Worm (Caenorhabditis elegans) whole organism, dauer: ENCODE data around the gene rde-11.

Source experiments
- unc-62 ChIP-seq: sonication (generic microtip); optimal IDR thresholded peaks from 2 replicates; lab custom pipeline; 2017; ENCODE audit warnings: missing biosample characterization, missing genetic modification reagents, missing genetic modification characterization

Gene rde-11

DNA sequence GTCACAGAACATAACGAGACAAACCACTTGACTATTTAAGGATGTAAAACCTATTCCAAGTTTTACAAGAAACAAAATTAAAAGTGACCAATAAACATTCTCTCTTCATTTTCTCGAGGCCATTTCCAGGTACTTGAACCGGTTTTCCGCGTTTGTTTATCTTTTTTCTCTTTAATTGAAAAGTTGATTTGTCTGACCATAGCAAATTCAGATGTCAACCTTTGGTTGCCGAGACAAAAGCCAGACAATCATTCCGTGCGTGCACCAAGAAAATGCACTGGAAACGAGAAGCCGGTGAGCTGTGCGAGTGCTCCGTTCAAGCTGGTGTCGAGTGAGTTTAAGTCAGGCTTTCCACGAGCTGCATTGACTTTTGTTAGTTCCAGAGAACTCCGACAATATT lies 22.9 kb upstream of the rde-11 start:
- TF ChIP-seq unc-62 = no peak

DNA sequence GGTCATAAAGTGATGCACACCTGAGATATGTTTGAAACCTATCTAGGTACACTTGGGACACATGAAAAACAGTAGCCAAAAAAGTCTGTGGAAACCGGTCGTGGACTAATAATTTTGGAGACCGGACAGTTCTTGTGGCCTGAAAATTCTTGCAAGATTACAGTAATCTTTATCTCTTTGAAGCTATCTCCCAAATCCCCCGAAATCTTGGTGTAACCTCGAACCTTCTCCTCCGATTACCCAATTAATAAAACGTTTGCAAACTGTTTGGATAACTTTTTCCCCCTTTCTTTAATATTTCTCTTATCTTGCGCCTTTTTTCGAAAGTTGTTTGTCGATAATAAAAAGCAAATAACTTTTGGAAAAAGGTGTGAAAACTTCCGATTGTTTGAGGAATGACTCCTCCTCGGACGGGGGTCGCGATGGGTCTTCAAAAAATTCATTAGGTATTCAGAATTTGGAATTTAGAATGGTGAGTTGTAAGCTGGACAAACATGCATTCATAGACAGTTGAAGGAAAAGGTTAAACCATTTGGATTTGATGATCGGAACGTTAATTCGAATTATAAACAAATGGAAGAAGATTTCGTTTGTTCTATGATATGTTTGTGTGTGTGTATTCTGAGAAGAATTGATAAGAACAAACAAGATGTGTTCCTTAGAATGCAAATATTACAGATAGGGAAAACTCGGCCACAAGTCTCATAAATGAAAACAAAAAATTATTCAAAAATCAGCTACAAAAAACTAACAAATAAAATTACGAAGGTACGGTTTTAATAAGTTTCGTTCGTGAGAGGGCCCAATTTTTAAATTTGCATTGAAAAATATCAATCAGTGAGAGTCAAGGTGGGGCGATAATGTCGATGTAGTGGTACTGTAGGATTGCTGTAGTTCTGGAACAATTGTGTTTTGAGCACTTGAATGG lies 21.9 kb upstream of the rde-11 start:
- no peak for TF ChIP-seq unc-62

DNA sequence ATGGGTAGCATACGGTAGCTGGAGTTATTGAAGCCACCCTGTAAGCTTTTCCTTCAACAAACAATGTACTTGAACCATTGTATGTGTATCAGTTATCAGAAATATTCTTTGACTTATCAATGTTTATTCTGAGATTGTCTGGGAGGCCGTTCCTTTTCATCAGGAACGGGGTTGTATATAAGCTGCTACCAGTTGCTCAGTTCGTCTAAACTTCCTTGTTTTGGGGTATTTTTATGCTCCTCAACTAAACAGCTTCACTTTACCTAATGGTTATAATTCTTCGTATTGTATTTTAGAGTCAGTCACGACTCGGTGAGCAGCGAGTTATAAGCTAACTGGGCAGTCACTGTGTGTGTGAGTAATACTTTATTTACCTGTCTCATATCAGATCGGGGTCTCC lies 19.3 kb upstream of the rde-11 start:
- TF ChIP-seq unc-62 = no peak

DNA sequence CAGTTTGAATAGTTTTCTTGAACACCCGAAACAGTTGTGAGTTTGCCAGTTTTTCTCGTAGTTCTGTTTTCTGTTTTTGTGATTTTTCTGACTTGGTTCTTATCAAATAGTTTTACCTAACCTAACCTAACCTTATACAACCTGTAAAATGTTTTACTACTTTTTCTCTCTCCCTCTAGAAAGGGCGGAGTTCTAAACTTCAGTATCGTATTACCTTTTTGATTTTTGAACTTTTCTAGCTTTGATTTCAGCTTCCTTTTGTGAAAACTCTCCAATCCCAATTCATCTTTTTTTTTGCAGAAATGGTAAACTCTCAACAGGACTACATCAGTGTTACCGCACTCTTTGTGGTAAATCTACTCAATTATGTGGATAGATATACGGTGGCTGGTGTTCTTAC lies 18.3 kb upstream of the rde-11 start, which contains the start of gene spin-2:
Gene spin-2 (plus strand): TSS at position 301 of the 400 bp plus-strand sequence.
- no peak for TF ChIP-seq unc-62

DNA sequence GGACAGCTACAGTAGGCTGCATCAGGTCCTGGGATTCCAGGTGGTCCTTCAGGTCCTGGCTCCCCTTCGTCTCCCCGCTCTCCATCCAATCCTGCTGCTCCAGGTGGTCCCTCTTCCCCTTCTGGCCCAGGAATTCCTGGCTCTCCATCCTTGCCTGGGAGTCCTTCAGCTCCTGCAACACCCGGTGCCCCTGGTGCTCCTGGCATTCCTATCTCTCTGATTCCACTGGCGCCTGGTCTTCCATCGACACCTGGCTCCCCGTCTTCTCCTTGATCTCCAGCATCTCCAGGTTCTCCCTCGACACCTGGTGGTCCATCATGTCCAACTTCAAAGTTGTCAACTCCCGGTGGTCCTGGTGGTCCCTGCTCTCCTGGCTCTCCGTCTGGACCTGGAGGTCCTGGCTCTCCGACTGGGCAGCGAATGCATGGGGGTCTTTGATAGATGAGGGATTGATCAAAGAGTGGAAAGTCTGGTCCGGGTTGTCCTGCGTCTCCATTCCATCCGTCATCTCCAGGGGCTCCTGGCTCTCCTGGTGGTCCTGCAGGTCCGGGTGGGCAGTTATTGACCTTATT lies 15.2 kb upstream of the rde-11 start:
- TF ChIP-seq unc-62 = no peak

DNA sequence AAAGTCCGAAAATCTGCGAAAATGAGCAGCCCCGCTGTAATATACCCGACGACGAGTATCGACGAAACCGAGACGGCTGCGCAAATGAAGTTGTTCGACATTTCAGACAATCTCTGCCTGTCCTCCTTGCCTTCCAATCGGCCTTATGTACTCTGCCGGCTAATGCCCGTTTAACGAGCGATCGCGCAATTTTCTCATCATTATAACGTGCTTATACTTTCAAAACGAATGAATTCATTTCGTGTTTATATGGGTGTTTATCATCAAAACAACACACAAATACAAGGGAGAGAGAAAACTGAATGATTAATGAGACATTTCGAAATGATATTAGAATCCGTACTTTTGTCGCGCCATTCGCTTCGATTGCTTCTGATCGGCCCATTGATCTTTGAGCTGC lies 14.0 kb upstream of the rde-11 start, which contains the start of gene col-132:
Gene col-132 (minus strand): TSS at position 101 of the 400 bp plus-strand sequence.
- no peak for TF ChIP-seq unc-62

DNA sequence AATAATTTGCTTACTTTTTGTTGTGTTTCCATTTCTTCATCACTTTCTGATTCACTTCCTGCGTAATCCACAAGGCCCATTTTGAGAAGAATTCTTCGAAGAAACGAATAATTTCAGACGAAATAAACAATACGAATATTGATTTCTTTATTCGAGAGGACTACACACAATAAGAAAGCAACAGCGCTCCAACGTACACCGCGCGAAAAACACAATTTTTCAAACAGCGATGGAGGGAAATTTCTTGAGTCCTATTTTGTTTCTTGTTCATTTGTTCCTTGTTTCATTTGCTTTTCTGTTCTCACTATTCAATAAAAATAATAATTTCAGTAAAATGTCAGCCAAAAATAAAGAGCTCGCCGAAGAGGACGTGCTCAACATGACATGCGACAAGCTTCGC lies 11.3 kb upstream of the rde-11 start, which contains the start of the genes prcc-1 and C39E9.12:
Gene prcc-1 (minus strand): TSS at position 119 of the 400 bp plus-strand sequence.
Gene C39E9.12 (plus strand): TSS at position 331 of the 400 bp plus-strand sequence.
- no peak for TF ChIP-seq unc-62

DNA sequence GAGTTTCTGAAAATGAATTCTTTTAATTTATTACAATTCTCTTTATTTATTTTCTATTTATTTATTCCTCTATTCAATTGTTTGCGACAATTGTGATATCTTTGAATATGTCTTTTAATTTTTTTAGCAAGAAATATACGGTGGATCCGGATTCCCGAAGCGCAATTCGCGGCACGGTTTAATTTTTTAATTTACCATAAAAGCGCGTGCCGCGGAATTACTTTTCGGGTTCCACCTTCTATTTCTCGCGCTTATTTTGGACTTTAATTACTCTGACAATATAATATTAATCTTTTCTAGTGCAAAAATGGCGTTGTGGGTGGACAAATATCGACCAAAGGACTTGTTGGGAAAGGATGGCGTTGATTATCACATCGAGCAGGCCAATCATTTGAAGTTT lies 9.5 kb upstream of the rde-11 start, which contains the start of gene rfc-3:
Gene rfc-3 (plus strand): TSS at position 301 of the 400 bp plus-strand sequence.
- TF ChIP-seq unc-62 = no peak

DNA sequence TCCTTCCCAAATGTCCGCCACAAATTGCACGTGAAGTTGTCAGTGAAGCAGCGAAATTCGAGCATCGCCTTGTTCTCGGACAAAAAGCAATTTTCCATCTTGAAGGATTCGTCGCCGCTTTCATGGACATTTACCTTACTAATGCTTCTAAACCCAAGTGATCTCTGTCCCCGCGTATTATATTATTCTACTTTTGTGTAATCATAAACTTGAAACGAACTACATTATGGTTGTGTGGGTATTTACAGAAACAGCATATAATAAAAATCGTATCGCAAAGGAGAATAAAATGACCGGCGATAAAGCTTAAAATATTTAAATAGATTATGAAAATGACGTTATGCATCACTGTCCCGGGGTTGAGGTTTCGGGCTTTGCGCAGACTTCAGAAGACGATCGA lies 8.2 kb upstream of the rde-11 start:
- TF ChIP-seq unc-62 = no peak

DNA sequence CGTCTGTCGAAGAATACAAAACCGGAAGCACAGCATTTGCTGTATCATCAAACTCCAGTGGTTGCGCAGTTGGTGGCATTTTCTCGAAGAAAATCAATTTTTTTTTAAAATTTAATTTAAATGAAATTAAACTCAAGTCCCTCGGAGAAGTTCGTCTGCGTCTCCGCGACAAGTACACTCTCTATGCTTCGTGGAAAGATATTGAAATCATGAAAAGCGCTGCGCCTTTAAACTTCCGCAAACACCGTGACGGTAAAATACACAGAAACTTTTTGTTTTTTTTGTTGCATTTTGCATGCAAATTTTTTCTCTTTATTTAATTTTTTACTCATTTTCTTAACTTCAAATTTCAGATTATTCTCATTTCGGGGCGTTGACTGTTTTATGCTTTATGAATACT lies 6.3 kb upstream of the rde-11 start, which contains the start of the genes dli-1, tin-9.2 and exos-4.1:
Gene dli-1 (minus strand): TSS at position 141 of the 400 bp plus-strand sequence.
Gene tin-9.2 (plus strand): TSS at position 344 of the 400 bp plus-strand sequence.
Gene exos-4.1 (plus strand): TSS at position 348 of the 400 bp plus-strand sequence.
- TF ChIP-seq unc-62 = no peak

DNA sequence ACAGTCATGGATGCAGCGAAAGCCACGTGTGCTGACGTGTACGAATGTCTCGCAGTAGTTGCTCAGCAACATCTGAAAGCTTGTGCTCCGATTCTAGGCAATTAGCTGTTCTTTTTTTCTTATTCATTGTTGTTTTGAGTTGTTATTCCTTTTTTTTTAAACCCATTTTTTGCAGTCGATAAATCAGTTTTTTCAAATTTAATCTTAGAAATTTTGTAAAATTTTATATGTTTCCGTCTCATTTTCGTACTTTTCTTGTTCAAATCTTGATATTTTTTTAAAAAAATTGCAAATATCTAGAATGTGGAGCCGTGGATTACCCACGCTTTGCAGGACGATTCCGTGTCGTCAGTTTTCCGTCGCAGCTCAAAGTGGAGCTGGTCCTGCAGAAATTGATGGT lies 4.6 kb upstream of the rde-11 start, which contains the start of gene fask-1:
Gene fask-1 (plus strand): TSS at position 301 of the 400 bp plus-strand sequence.
- TF ChIP-seq unc-62 = no peak

DNA sequence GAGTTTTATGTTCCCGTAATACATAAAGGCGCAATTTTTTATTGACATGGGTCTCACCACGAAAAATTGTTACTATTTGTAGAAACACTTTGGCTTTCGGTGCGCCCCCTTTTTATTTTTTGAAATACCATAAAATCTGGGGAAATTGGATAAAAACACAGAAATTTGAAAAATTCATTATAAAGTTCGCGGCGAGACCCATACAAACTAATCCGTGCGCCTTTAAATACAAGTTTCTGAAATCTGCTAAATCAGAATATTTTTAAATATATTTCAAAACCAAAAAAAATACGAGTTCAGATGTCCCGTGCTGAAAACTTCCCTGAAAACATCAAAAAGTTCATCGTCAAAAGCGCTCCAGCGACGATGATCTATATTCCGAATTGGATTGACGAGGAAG lies 2.4 kb downstream of the rde-11 start, which contains the start of gene B0564.2:
Gene B0564.2 (plus strand): TSS at position 301 of the 400 bp plus-strand sequence.
- no peak for TF ChIP-seq unc-62

DNA sequence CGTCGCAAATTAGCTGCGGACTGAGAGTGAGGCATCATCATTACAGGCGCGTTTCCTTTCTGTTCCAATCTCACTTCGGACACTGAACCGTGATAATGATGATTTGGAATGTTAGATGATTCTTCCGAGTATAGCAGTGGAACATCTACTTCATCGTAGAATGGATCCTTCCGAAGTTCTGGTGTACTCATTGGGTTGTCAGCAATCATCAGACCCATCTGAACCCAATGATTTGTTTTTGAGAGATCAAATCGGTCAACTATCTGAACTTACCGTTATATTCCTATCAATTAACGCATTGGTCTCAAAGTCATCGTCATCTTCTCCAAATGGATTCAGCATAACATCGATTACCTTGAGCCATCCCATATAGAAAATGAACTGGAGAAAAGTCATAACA lies 3.4 kb downstream of the rde-11 start:
- TF ChIP-seq unc-62 = no peak

DNA sequence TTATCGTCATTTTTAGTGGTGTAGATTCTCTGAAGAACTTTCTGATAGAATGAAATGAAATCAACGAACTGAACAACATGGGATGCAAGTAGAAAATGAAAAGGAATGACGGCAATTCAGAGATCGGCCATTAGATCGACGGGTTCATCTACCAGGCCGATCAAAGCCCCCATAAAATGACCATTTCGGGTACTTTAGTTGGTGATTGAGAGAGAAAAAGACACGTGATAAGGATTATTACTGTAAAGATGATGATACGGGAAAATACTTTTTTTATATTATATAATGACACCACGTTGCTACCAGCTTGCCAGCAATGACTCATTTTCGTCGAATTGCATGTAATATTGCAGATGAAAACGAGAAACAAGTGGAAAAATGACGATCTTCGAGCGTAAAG lies 4.8 kb downstream of the rde-11 start, which contains the start of gene best-1:
Gene best-1 (minus strand): TSS at position 29 of the 400 bp plus-strand sequence.
- no peak for TF ChIP-seq unc-62

DNA sequence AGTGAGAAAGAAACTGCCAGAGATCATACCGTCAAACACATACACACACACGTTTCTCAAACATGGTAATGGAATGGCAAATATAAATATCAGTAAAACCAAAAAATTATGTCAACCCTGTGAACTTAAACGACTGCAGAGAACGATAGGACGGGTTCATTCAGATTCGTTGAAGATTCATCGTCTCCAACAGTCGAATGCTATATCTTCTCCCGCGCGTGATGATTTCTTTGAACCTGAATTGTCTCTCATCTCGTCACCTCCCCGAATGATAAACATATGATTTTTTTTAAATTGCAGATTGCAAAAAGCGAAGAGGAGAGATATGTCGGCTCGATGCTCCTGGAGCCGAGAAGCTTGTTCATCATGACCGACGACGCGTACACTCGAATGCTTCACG lies 5.9 kb downstream of the rde-11 start:
- TF ChIP-seq unc-62 = no peak

DNA sequence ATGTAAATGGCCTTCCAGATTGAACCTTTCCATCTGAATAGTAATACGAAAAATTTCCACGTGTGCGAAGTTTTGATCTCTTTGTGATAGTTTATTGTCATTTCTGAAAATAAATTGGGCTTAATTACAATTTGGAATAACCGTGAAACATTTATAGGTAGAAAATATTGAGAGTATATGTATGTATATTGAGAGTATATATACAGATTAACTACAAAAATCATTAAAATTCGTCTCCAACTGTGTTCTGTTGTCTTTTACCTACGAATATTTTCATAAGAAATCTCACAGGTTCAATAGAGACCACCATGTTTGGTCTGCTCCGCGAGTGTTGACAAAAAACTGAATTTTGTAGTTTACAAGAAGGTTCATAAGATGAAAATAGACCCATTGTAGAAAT lies 8.0 kb downstream of the rde-11 start, which contains the start of gene best-2:
Gene best-2 (minus strand): TSS at position 101 of the 400 bp plus-strand sequence.
- TF ChIP-seq unc-62 = no peak

DNA sequence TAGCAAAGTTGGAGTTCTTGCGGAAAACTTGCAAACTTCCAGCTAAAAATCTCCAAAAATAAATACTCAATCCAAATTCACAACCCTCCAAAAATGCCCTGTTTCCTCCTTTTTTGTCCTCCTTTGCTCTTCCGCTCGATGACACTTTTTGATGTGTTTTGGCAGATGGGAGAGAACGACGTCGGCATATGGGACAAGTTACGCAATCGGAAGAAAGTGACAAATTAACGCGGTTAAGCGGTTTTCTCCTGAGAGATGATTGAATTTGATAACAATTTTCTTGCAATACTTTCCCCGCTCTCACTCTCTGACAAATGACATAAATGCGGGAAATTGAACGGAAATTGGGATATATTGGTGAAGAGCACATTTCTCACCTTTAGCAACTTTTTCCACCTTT lies 11.7 kb downstream of the rde-11 start:
- TF ChIP-seq unc-62 = no peak
